Worm (Caenorhabditis elegans) whole organism, late embryonic: Measurements from ENCODE around the gene slo-1.

Experiments
- C38D4.7 ChIP-seq: fragments of 200-800 bp; sonication (Bioruptor generic); optimal IDR thresholded peaks from 2 replicates; lab custom pipeline; 2018; ENCODE audit warnings: mild to moderate bottlenecking, missing genetic modification characterization, moderate library complexity, missing compliant biosample characterization
- F13H6.1 ChIP-seq: sonication (generic microtip); optimal IDR thresholded peaks from 2 replicates; lab custom pipeline; 2016; ENCODE audit warnings: missing genetic modification characterization, missing compliant biosample characterization
- K02D7.2 ChIP-seq: sonication (generic microtip); optimal IDR thresholded peaks from 2 replicates; lab custom pipeline; 2017; ENCODE audit warnings: mild to moderate bottlenecking, missing genetic modification characterization, missing compliant biosample characterization
- K09A11.1 ChIP-seq: sonication (generic microtip); optimal IDR thresholded peaks from 2 replicates; lab custom pipeline; 2017; ENCODE audit warnings: antibody characterized with exemption, mild to moderate bottlenecking, missing genetic modification characterization, missing compliant biosample characterization; ENCODE audit not compliant: insufficient read depth
- T23F11.4 ChIP-seq: fragments of 200-800 bp; sonication (Bioruptor generic); optimal IDR thresholded peaks from 2 replicates; lab custom pipeline; 2018; ENCODE audit warnings: mild to moderate bottlenecking, missing genetic modification characterization, missing compliant biosample characterization
- ahr-1 ChIP-seq: sonication (generic microtip); optimal IDR thresholded peaks from 2 replicates; lab custom pipeline; 2016; ENCODE audit warnings: missing genetic modification characterization, missing compliant biosample characterization
- ama-1 ChIP-seq: fragments of 150-350 bp; optimal IDR thresholded peaks from 2 replicates; lab custom pipeline; 2014
- ceh-19 ChIP-seq: fragments of 200-800 bp; sonication (Bioruptor generic); optimal IDR thresholded peaks from 2 replicates; lab custom pipeline; 2018; ENCODE audit warnings: mild to moderate bottlenecking, missing genetic modification characterization, missing compliant biosample characterization
- ceh-2 ChIP-seq: sonication (generic microtip); optimal IDR thresholded peaks from 2 replicates; lab custom pipeline; 2016; ENCODE audit warnings: missing genotype, missing genetic modification characterization, missing compliant biosample characterization
- ceh-24 ChIP-seq: sonication (generic microtip); optimal IDR thresholded peaks from 2 replicates; lab custom pipeline; 2016; ENCODE audit warnings: mild to moderate bottlenecking, missing genetic modification characterization, missing compliant biosample characterization
- ceh-31 ChIP-seq: sonication (generic microtip); optimal IDR thresholded peaks from 2 replicates; lab custom pipeline; 2016; ENCODE audit warnings: missing genetic modification characterization, missing compliant biosample characterization
- ceh-34 ChIP-seq: sonication (generic microtip); optimal IDR thresholded peaks from 2 replicates; lab custom pipeline; 2016; ENCODE audit warnings: mild to moderate bottlenecking, missing genetic modification characterization, missing compliant biosample characterization
- ceh-45 ChIP-seq: fragments of 200-800 bp; sonication (Bioruptor generic); IDR thresholded peaks from 2 replicates; pipeline ENCODE4 v1.3.6; 2022; ENCODE audit warnings: missing genetic modification reagents, missing genetic modification characterization, missing compliant biosample characterization
- ceh-48 ChIP-seq: sonication (generic microtip); optimal IDR thresholded peaks from 2 replicates; lab custom pipeline; 2016; ENCODE audit warnings: missing genetic modification characterization, inconsistent platforms, missing compliant biosample characterization
- ceh-6 ChIP-seq: fragments of 200-800 bp; sonication (Bioruptor generic); optimal IDR thresholded peaks from 2 replicates; lab custom pipeline; 2018; ENCODE audit warnings: mild to moderate bottlenecking, missing genetic modification characterization, missing compliant biosample characterization
- fkh-6 ChIP-seq: sonication (generic microtip); optimal IDR thresholded peaks from 2 replicates; lab custom pipeline; 2016; ENCODE audit warnings: missing genetic modification characterization, missing compliant biosample characterization
- gmeb-2 ChIP-seq: sonication (generic microtip); optimal IDR thresholded peaks from 2 replicates; lab custom pipeline; 2016; ENCODE audit warnings: missing genetic modification characterization, inconsistent platforms, missing compliant biosample characterization
- hlh-15 ChIP-seq: sonication (generic microtip); optimal IDR thresholded peaks from 2 replicates; lab custom pipeline; 2016; ENCODE audit warnings: missing genetic modification characterization, missing compliant biosample characterization
- hlh-30 ChIP-seq: sonication (generic microtip); optimal IDR thresholded peaks from 2 replicates; lab custom pipeline; 2017; ENCODE audit warnings: antibody characterized with exemption, missing genetic modification characterization, missing compliant biosample characterization; ENCODE audit not compliant: insufficient read depth
- hlh-6 ChIP-seq: sonication (generic microtip); optimal IDR thresholded peaks from 2 replicates; lab custom pipeline; 2016; ENCODE audit warnings: missing genotype, missing genetic modification characterization, missing compliant biosample characterization
- hlh-8 ChIP-seq: sonication (generic microtip); optimal IDR thresholded peaks from 2 replicates; lab custom pipeline; 2016; ENCODE audit warnings: missing genotype, missing genetic modification characterization, missing compliant biosample characterization
- lin-11 ChIP-seq: fragments of 200-800 bp; sonication (Bioruptor generic); optimal IDR thresholded peaks from 2 replicates; lab custom pipeline; 2018; ENCODE audit warnings: mild to moderate bottlenecking, missing genetic modification characterization, missing compliant biosample characterization
- nfya-1 ChIP-seq: sonication (generic microtip); optimal IDR thresholded peaks from 2 replicates; lab custom pipeline; 2017; ENCODE audit warnings: missing genetic modification characterization, mild to moderate bottlenecking, missing compliant biosample characterization, antibody characterized with exemption, moderate library complexity
- nhr-11 ChIP-seq: fragments of 150-350 bp; optimal IDR thresholded peaks from 2 replicates; lab custom pipeline; 2014; ENCODE audit warnings: missing biosample characterization, missing genetic modification characterization
- nhr-232 ChIP-seq: sonication (generic microtip); optimal IDR thresholded peaks from 2 replicates; lab custom pipeline; 2016; ENCODE audit warnings: missing genetic modification characterization, missing compliant biosample characterization
- npax-4 ChIP-seq: sonication (generic microtip); optimal IDR thresholded peaks from 2 replicates; lab custom pipeline; 2016; ENCODE audit warnings: missing genetic modification characterization, missing compliant biosample characterization
- pag-3 ChIP-seq: sonication (generic microtip); optimal IDR thresholded peaks from 2 replicates; lab custom pipeline; 2016; ENCODE audit warnings: missing compliant biosample characterization, missing genetic modification characterization, borderline replicate concordance
- pax-1 ChIP-seq: fragments of 150-350 bp; optimal IDR thresholded peaks from 2 replicates; lab custom pipeline; 2014; ENCODE audit warnings: missing biosample characterization, missing genetic modification characterization
- pqm-1 ChIP-seq: sonication (generic microtip); optimal IDR thresholded peaks from 2 replicates; lab custom pipeline; 2016; ENCODE audit warnings: missing genetic modification characterization, missing compliant biosample characterization
- pros-1 ChIP-seq: fragments of 150-350 bp; optimal IDR thresholded peaks from 2 replicates; lab custom pipeline; 2014; ENCODE audit warnings: missing biosample characterization, missing genetic modification reagents, missing genetic modification characterization
- ref-2 ChIP-seq: sonication (generic microtip); optimal IDR thresholded peaks from 2 replicates; lab custom pipeline; 2016; ENCODE audit warnings: missing genetic modification characterization, missing compliant biosample characterization
- sdc-2 ChIP-seq: sonication (generic microtip); optimal IDR thresholded peaks from 2 replicates; lab custom pipeline; 2016; ENCODE audit warnings: missing genotype, missing genetic modification characterization, missing compliant biosample characterization
- sox-2 ChIP-seq: fragments of 200-800 bp; sonication (Bioruptor generic); IDR thresholded peaks from 2 replicates; pipeline ENCODE4 v1.3.6; 2022; ENCODE audit warnings: missing genetic modification reagents, missing genetic modification characterization, missing compliant biosample characterization
- sox-4 ChIP-seq: sonication (generic microtip); optimal IDR thresholded peaks from 2 replicates; lab custom pipeline; 2017; ENCODE audit warnings: mild to moderate bottlenecking, missing genetic modification characterization, inconsistent platforms, missing compliant biosample characterization
- tbx-2 ChIP-seq: sonication (generic microtip); optimal IDR thresholded peaks from 2 replicates; lab custom pipeline; 2016; ENCODE audit warnings: missing genetic modification characterization, missing compliant biosample characterization
- tbx-7 ChIP-seq: sonication (generic microtip); optimal IDR thresholded peaks from 2 replicates; lab custom pipeline; 2016; ENCODE audit warnings: missing genotype, missing genetic modification characterization, missing compliant biosample characterization
- unc-55 ChIP-seq: sonication (generic microtip); optimal IDR thresholded peaks from 2 replicates; lab custom pipeline; 2017; ENCODE audit warnings: missing biosample characterization, missing genetic modification reagents, missing genetic modification characterization
- unc-86 ChIP-seq: sonication (generic microtip); optimal IDR thresholded peaks from 2 replicates; lab custom pipeline; 2016; ENCODE audit warnings: missing genetic modification characterization, missing compliant biosample characterization

slo-1 gene

ce11 chrV:18490284-18490832 lies 1.7 kb upstream of the slo-1 start (continued):
- peak; percentile 86 for TF ChIP-seq ceh-48 (tag; lab: Kevin White, UChicago)
- no peak for TF ChIP-seq ref-2 (tag; lab: Kevin White, UChicago)
- TF ChIP-seq pax-1, result no peak
- no peak for TF ChIP-seq ceh-45 (GFP tag; lab: Robert Waterston, UW)

- TF ChIP-seq ceh-24 (tag; lab: Kevin White, UChicago), result no peak
- TF ChIP-seq pax-1, result no peak
- peak; percentile 14 for TF ChIP-seq ceh-48 (tag; lab: Kevin White, UChicago)
Measured at ce11 chrV:18504610-18505009, 12.5 kb downstream of the slo-1 start.

- no peak for TF ChIP-seq ama-1 (lab: Kevin White, UChicago)
- peak; percentile 64 for TF ChIP-seq pag-3
- TF ChIP-seq nhr-232 (tag; lab: Kevin White, UChicago), result no peak
- TF ChIP-seq sox-2 (GFP tag; lab: Robert Waterston, UW), result no peak
- no peak for TF ChIP-seq gmeb-2 (tag; lab: Kevin White, UChicago)
Measured at ce11 chrV:18506772-18507171, 14.7 kb downstream of the slo-1 start.

ce11 chrV:18508564-18508963 lies 16.5 kb downstream of the slo-1 start, which contains the start of gene Y51A2D.1:
TSS of gene Y51A2D.1 (plus strand) at chrV:18508864.
- no peak for TF ChIP-seq ceh-45 (GFP tag; lab: Robert Waterston, UW)
- TF ChIP-seq nhr-11 (tag; lab: Kevin White, UChicago), result no peak
- TF ChIP-seq hlh-15 (tag; lab: Kevin White, UChicago), result no peak
- TF ChIP-seq sox-4 (tag; lab: Kevin White, UChicago), result no peak
- TF ChIP-seq K09A11.1, result no peak
- TF ChIP-seq sdc-2 (tag; lab: Kevin White, UChicago), result no peak
- no peak for TF ChIP-seq ama-1 (lab: Kevin White, UChicago)
- no peak for TF ChIP-seq lin-11 (tag; lab: Kevin White, UChicago)
- TF ChIP-seq tbx-2 (tag; lab: Kevin White, UChicago), result no peak
- no peak for TF ChIP-seq hlh-6 (tag; lab: Kevin White, UChicago)
- TF ChIP-seq ceh-2 (tag; lab: Kevin White, UChicago), result no peak
- no peak for TF ChIP-seq pqm-1 (tag; lab: Kevin White, UChicago)
- no peak for TF ChIP-seq gmeb-2 (tag; lab: Kevin White, UChicago)
- no peak for TF ChIP-seq fkh-6
- no peak for TF ChIP-seq ceh-34
- no peak for TF ChIP-seq C38D4.7 (GFP tag; lab: Kevin White, UChicago)
- no peak for TF ChIP-seq unc-86 (tag; lab: Kevin White, UChicago)

- no peak for TF ChIP-seq hlh-30 (tag; lab: Kevin White, UChicago)
- no peak for TF ChIP-seq sox-2 (GFP tag; lab: Robert Waterston, UW)
- no peak for TF ChIP-seq K02D7.2 (tag; lab: Kevin White, UChicago)
- no peak for TF ChIP-seq tbx-7 (tag; lab: Kevin White, UChicago)
- no peak for TF ChIP-seq ceh-6 (GFP tag; lab: Kevin White, UChicago)
- no peak for TF ChIP-seq nfya-1 (tag; lab: Kevin White, UChicago)
- TF ChIP-seq F13H6.1 (tag; lab: Kevin White, UChicago), result no peak
- TF ChIP-seq tbx-2 (tag; lab: Kevin White, UChicago), result no peak
- no peak for TF ChIP-seq hlh-6 (tag; lab: Kevin White, UChicago)
- no peak for TF ChIP-seq hlh-8 (tag; lab: Kevin White, UChicago)
- no peak for TF ChIP-seq unc-55 (GFP tag; lab: Kevin White, UChicago)
- TF ChIP-seq pros-1 (tag; lab: Kevin White, UChicago), result no peak
- no peak for TF ChIP-seq ceh-31 (tag; lab: Kevin White, UChicago)
- no peak for TF ChIP-seq ahr-1 (tag; lab: Kevin White, UChicago)
- no peak for TF ChIP-seq hlh-15 (tag; lab: Kevin White, UChicago)
- TF ChIP-seq T23F11.4 (GFP tag; lab: Kevin White, UChicago), result no peak
- no peak for TF ChIP-seq ceh-19 (GFP tag; lab: Kevin White, UChicago)
- no peak for TF ChIP-seq npax-4 (tag; lab: Kevin White, UChicago)
Measured at ce11 chrV:18511847-18512246, 19.8 kb downstream of the slo-1 start.
